Worm (Caenorhabditis elegans) whole organism, young adult: ENCODE results near the gene C01G6.9.

ENCODE experiments used
- F55B11.4 ChIP-seq: sonication (generic microtip); optimal IDR thresholded peaks from 2 replicates; lab custom pipeline; 2016; ENCODE audit warnings: missing compliant biosample characterization, missing genetic modification characterization, borderline replicate concordance; ENCODE audit not compliant: insufficient read depth
- F57A8.1 ChIP-seq: fragments of 200-800 bp; sonication (Bioruptor generic); optimal IDR thresholded peaks from 2 replicates; lab custom pipeline; 2018; ENCODE audit warnings: mild to moderate bottlenecking, missing genetic modification characterization, moderate library complexity, missing compliant biosample characterization
- ZK185.1 ChIP-seq: sonication (generic microtip); optimal IDR thresholded peaks from 2 replicates; lab custom pipeline; 2016; ENCODE audit warnings: mild to moderate bottlenecking, missing genetic modification characterization, missing compliant biosample characterization; ENCODE audit not compliant: poor library complexity, severe bottlenecking
- ama-1 ChIP-seq, 3 experiments: fragments of 150-350 bp in 1 of 3; sonication (generic microtip) in 2 of 3; optimal IDR thresholded peaks; 2 replicates each; lab custom pipeline; 2014 to 2018; ENCODE audit warnings: missing biosample characterization in 2 of 3, missing genetic modification characterization in 2 of 3, missing genetic modification reagents in 2 of 3
- unc-130 ChIP-seq: sonication (generic microtip); optimal IDR thresholded peaks from 2 replicates; lab custom pipeline; 2016; ENCODE audit warnings: missing genetic modification reagents, missing genetic modification characterization, missing compliant biosample characterization

DNA sequence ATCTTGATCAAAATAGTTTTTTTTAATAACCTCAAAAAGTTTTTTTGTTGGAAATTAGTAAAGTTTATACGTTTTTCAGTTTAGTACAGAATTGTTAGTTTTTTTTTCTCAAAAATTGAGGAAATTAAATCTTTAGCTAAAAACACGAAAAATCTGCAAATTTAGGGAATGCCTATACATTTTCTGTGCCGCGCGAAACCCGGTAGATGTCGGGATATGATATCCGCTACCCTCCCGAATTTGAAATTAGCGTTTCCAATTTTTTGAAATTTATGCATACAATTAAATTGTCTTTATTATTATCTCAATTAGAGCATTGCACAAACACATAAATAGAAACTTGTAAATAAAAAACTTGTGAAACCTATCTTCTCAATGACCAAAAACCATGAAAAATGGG lies 37.4 kb upstream of the C01G6.9 start:
- TF ChIP-seq unc-130 (GFP tag; lab: Kevin White, UChicago) (no peak), ZK185.1 (tag; lab: Kevin White, UChicago) (no peak), F55B11.4 (no peak), ama-1 (optimal IDR thresholded peaks at IDR 0.05; lab: Kevin White, UChicago) (no peak), ama-1 (GFP tag; optimal IDR thresholded peaks at IDR 0.05; lab: Kevin White, UChicago) (no peak), F57A8.1 (GFP tag; lab: Kevin White, UChicago) (no peak)
